Fruit fly (Drosophila melanogaster) whole organism, embryonic: ENCODE data around the gene SCaMC.

Experiments used
- Ada2b ChIP-seq: fragments of 200-800 bp; sonication (Bioruptor generic); IDR thresholded peaks from 2 replicates; pipeline ENCODE4 v1.3.6; 2022; ENCODE audit warnings: missing biosample characterization, missing genetic modification characterization
- BtbVII ChIP-seq: fragments of 200-800 bp; sonication (Bioruptor generic); optimal IDR thresholded peaks from 3 replicates; lab custom pipeline; 2017; ENCODE audit warnings: missing biosample characterization, mild to moderate bottlenecking, missing genetic modification characterization
- CG10209 ChIP-seq: fragments of 200-800 bp; sonication (Bioruptor generic); optimal IDR thresholded peaks from 3 replicates; lab custom pipeline; 2017; ENCODE audit warnings: missing biosample characterization, mild to moderate bottlenecking, missing genetic modification characterization, missing genetic modification reagents
- CG10431 ChIP-seq: fragments of 200-800 bp; sonication (Bioruptor generic); optimal IDR thresholded peaks from 3 replicates; lab custom pipeline; 2018; ENCODE audit warnings: missing biosample characterization, mild to moderate bottlenecking, missing genetic modification characterization
- CG12236 ChIP-seq: fragments of 200-800 bp; sonication (Bioruptor generic); optimal IDR thresholded peaks from 2 replicates; lab custom pipeline; 2016; ENCODE audit warnings: missing biosample characterization, missing genetic modification characterization
- CG12299 ChIP-seq: fragments of 200-800 bp; sonication (Bioruptor generic); optimal IDR thresholded peaks from 2 replicates; lab custom pipeline; 2018; ENCODE audit warnings: missing biosample characterization, mild to moderate bottlenecking, missing genetic modification characterization
- CG12942 ChIP-seq: fragments of 200-800 bp; sonication (Bioruptor generic); optimal IDR thresholded peaks from 3 replicates; lab custom pipeline; 2016; ENCODE audit warnings: missing biosample characterization, missing genetic modification characterization
- CG15514 ChIP-seq: fragments of 200-800 bp; sonication (Bioruptor generic); optimal IDR thresholded peaks from 3 replicates; lab custom pipeline; 2017; ENCODE audit warnings: missing biosample characterization, missing genetic modification characterization, mild to moderate bottlenecking, moderate library complexity, missing genetic modification reagents
- CG16863 ChIP-seq: fragments of 200-800 bp; sonication (Bioruptor generic); optimal IDR thresholded peaks from 3 replicates; lab custom pipeline; 2016; ENCODE audit warnings: missing biosample characterization, missing genetic modification characterization
- CG31441 ChIP-seq: fragments of 200-800 bp; sonication (Bioruptor generic); IDR thresholded peaks from 2 replicates; pipeline ENCODE4 v1.3.6; 2022; ENCODE audit warnings: missing biosample characterization, missing genetic modification characterization
- CG6791 ChIP-seq: fragments of 200-800 bp; sonication (Bioruptor generic); IDR thresholded peaks from 3 replicates; pipeline ENCODE4 v1.3.6; 2022; ENCODE audit warnings: missing biosample characterization, missing genetic modification characterization; ENCODE audit not compliant: partially characterized antibody
- CG7556 ChIP-seq: fragments of 200-800 bp; sonication (Bioruptor generic); optimal IDR thresholded peaks from 2 replicates; lab custom pipeline; 2017; ENCODE audit warnings: missing biosample characterization, mild to moderate bottlenecking, missing genetic modification characterization
- Camta ChIP-seq: fragments of 200-800 bp; sonication (Bioruptor generic); optimal IDR thresholded peaks from 2 replicates; lab custom pipeline; 2016; ENCODE audit warnings: missing biosample characterization, missing genetic modification characterization
- Dek ChIP-seq: fragments of 200-800 bp; sonication (Bioruptor generic); optimal IDR thresholded peaks from 3 replicates; lab custom pipeline; 2019; ENCODE audit warnings: missing biosample characterization, mild to moderate bottlenecking, missing genetic modification characterization, moderate library complexity
- Elba2 ChIP-seq: fragments of 200-800 bp; sonication (Bioruptor generic); optimal IDR thresholded peaks from 3 replicates; lab custom pipeline; 2016; ENCODE audit warnings: missing biosample characterization, missing genetic modification characterization
- GATAe ChIP-seq: fragments of 200-800 bp; sonication (Bioruptor generic); conservative IDR thresholded peaks from 2 replicates; pipeline ENCODE4 v1.3.6; 2022; ENCODE audit warnings: missing biosample characterization, missing genetic modification characterization
- Hmr ChIP-seq: fragments of 200-800 bp; sonication (Bioruptor generic); optimal IDR thresholded peaks from 3 replicates; lab custom pipeline; 2017; ENCODE audit warnings: mild to moderate bottlenecking, missing biosample characterization, missing genetic modification reagents, missing genetic modification characterization
- Kr ChIP-seq: fragments of 200-800 bp; sonication (Bioruptor generic); optimal IDR thresholded peaks from 2 replicates; lab custom pipeline; 2017; ENCODE audit warnings: missing biosample characterization, mild to moderate bottlenecking, missing genetic modification characterization
- Meics ChIP-seq: fragments of 200-800 bp; sonication (Bioruptor generic); optimal IDR thresholded peaks from 2 replicates; lab custom pipeline; 2017; ENCODE audit warnings: missing biosample characterization, mild to moderate bottlenecking, missing genetic modification characterization
- Oli ChIP-seq: fragments of 200-800 bp; sonication (Bioruptor generic); optimal IDR thresholded peaks from 2 replicates; lab custom pipeline; 2018; ENCODE audit warnings: missing biosample characterization, mild to moderate bottlenecking, missing genetic modification characterization, moderate library complexity
- PHDP ChIP-seq: fragments of 200-800 bp; sonication (Bioruptor generic); optimal IDR thresholded peaks from 3 replicates; lab custom pipeline; 2018; ENCODE audit warnings: missing biosample characterization, mild to moderate bottlenecking, missing genetic modification characterization, moderate library complexity
- Scr ChIP-seq: fragments of 200-800 bp; sonication (Bioruptor generic); IDR thresholded peaks from 2 replicates; pipeline ENCODE4 v1.3.6; 2022; ENCODE audit warnings: missing biosample characterization, missing genetic modification characterization; ENCODE audit not compliant: partially characterized antibody
- Sry-δ ChIP-seq: fragments of 200-800 bp; sonication (Bioruptor generic); optimal IDR thresholded peaks from 2 replicates; lab custom pipeline; 2016; ENCODE audit warnings: missing biosample characterization, missing genetic modification characterization
- amos ChIP-seq: fragments of 200-800 bp; sonication (Bioruptor generic); IDR thresholded peaks from 2 replicates; pipeline ENCODE4 v1.3.6; 2022; ENCODE audit warnings: missing biosample characterization, missing genetic modification characterization; ENCODE audit not compliant: partially characterized antibody
- bcd ChIP-seq: fragments of 200-800 bp; sonication (Bioruptor generic); optimal IDR thresholded peaks from 2 replicates; lab custom pipeline; 2017; ENCODE audit warnings: missing biosample characterization, mild to moderate bottlenecking, missing genetic modification characterization
- chif ChIP-seq, 2 experiments: fragments of 200-800 bp; sonication (Bioruptor generic); optimal IDR thresholded peaks; 3 replicates each; lab custom pipeline; 2016; ENCODE audit warnings: missing biosample characterization in 2 of 2, missing genetic modification characterization in 2 of 2
- da ChIP-seq: fragments of 200-800 bp; sonication (Bioruptor generic); optimal IDR thresholded peaks from 2 replicates; lab custom pipeline; 2016; ENCODE audit warnings: missing biosample characterization, missing genetic modification characterization
- danr ChIP-seq: fragments of 200-800 bp; sonication (Bioruptor generic); IDR thresholded peaks from 2 replicates; pipeline ENCODE4 v1.3.6; 2022; ENCODE audit warnings: missing biosample characterization, missing genetic modification characterization
- dmrt99B ChIP-seq: fragments of 200-800 bp; sonication (Bioruptor generic); optimal IDR thresholded peaks from 2 replicates; lab custom pipeline; 2018; ENCODE audit warnings: missing biosample characterization, mild to moderate bottlenecking, missing genetic modification characterization, moderate library complexity
- en ChIP-seq: fragments of 200-800 bp; sonication (Bioruptor generic); optimal IDR thresholded peaks from 2 replicates; lab custom pipeline; 2016; ENCODE audit warnings: missing biosample characterization, missing genetic modification characterization
- fd3F ChIP-seq: fragments of 200-800 bp; sonication (Bioruptor generic); optimal IDR thresholded peaks from 2 replicates; lab custom pipeline; 2018; ENCODE audit warnings: missing biosample characterization, mild to moderate bottlenecking, missing genetic modification characterization, moderate library complexity
- grn ChIP-seq: fragments of 200-800 bp; sonication (Bioruptor generic); optimal IDR thresholded peaks from 3 replicates; lab custom pipeline; 2017; ENCODE audit warnings: missing biosample characterization, missing genetic modification characterization
- h ChIP-seq: fragments of >200 bp; optimal IDR thresholded peaks from 2 replicates; lab custom pipeline; 2017
- ham ChIP-seq: fragments of 200-800 bp; sonication (Bioruptor generic); IDR thresholded peaks from 2 replicates; pipeline ENCODE4 v1.3.6; 2022; ENCODE audit warnings: missing biosample characterization, missing genetic modification characterization
- hb ChIP-seq: fragments of 200-800 bp; sonication (Bioruptor generic); IDR thresholded peaks from 3 replicates; pipeline ENCODE4 v1.3.6; 2022; ENCODE audit warnings: missing biosample characterization, missing genetic modification characterization; ENCODE audit not compliant: partially characterized antibody
- insv ChIP-seq, 2 experiments: fragments of 200-800 bp; sonication (Bioruptor generic); optimal IDR thresholded peaks; 3 replicates each; lab custom pipeline; 2016 to 2018; ENCODE audit warnings: missing biosample characterization in 2 of 2, missing genetic modification characterization in 2 of 2
- jigr1 ChIP-seq: fragments of 200-800 bp; sonication (Bioruptor generic); IDR thresholded peaks from 3 replicates; pipeline ENCODE4 v1.3.6; 2022; ENCODE audit warnings: missing biosample characterization, missing genetic modification characterization
- kah ChIP-seq: fragments of 200-800 bp; sonication (Bioruptor generic); optimal IDR thresholded peaks from 2 replicates; lab custom pipeline; 2018; ENCODE audit warnings: missing biosample characterization, mild to moderate bottlenecking, missing genetic modification characterization
- lilli ChIP-seq: fragments of 200-800 bp; sonication (Bioruptor generic); optimal IDR thresholded peaks from 3 replicates; lab custom pipeline; 2016; ENCODE audit warnings: missing biosample characterization, missing genetic modification characterization
- lov ChIP-seq, 2 experiments: fragments of 200-800 bp in 1 of 2; fragments of >200 bp in 1 of 2; sonication (Bioruptor generic) in 1 of 2; IDR thresholded peaks in 1 of 2; optimal IDR thresholded peaks in 1 of 2; 2 replicates in 1 of 2; 3 replicates in 1 of 2; pipeline versions ENCODE4 v1.3.6 to Lab custom; 2017 to 2022; ENCODE audit warnings: missing biosample characterization in 1 of 2, missing genetic modification characterization in 1 of 2
- mld ChIP-seq: fragments of 200-800 bp; sonication (Bioruptor generic); IDR thresholded peaks from 3 replicates; pipeline ENCODE4 v1.3.6; 2022; ENCODE audit warnings: missing biosample characterization, missing genetic modification characterization; ENCODE audit not compliant: partially characterized antibody
- nau ChIP-seq: fragments of 200-800 bp; sonication (Bioruptor generic); optimal IDR thresholded peaks from 3 replicates; lab custom pipeline; 2017; ENCODE audit warnings: missing biosample characterization, mild to moderate bottlenecking, missing genetic modification characterization, missing genetic modification reagents
- nerfin-1 ChIP-seq: fragments of 200-800 bp; sonication (Bioruptor generic); optimal IDR thresholded peaks from 3 replicates; lab custom pipeline; 2019; ENCODE audit warnings: missing biosample characterization, mild to moderate bottlenecking, missing genetic modification characterization, moderate library complexity
- pnt ChIP-seq: fragments of 200-800 bp; sonication (Bioruptor generic); optimal IDR thresholded peaks from 3 replicates; lab custom pipeline; 2016; ENCODE audit warnings: missing biosample characterization, missing genetic modification characterization
- pzg ChIP-seq: fragments of 200-800 bp; sonication (Bioruptor generic); optimal IDR thresholded peaks from 3 replicates; lab custom pipeline; 2018; ENCODE audit warnings: missing biosample characterization, mild to moderate bottlenecking, missing genetic modification characterization, moderate library complexity
- tap ChIP-seq: fragments of 200-800 bp; optimal IDR thresholded peaks from 3 replicates; lab custom pipeline; 2019; ENCODE audit warnings: missing biosample characterization, mild to moderate bottlenecking, missing genetic modification characterization, moderate library complexity
- toy ChIP-seq: fragments of 200-800 bp; sonication (Bioruptor generic); IDR thresholded peaks from 2 replicates; pipeline ENCODE4 v1.3.6; 2022; ENCODE audit warnings: missing biosample characterization, missing genetic modification characterization
- trem ChIP-seq: fragments of 200-800 bp; optimal IDR thresholded peaks from 3 replicates; lab custom pipeline; 2019; ENCODE audit warnings: missing biosample characterization, mild to moderate bottlenecking, missing genetic modification characterization, moderate library complexity

The SCaMC gene

DNA sequence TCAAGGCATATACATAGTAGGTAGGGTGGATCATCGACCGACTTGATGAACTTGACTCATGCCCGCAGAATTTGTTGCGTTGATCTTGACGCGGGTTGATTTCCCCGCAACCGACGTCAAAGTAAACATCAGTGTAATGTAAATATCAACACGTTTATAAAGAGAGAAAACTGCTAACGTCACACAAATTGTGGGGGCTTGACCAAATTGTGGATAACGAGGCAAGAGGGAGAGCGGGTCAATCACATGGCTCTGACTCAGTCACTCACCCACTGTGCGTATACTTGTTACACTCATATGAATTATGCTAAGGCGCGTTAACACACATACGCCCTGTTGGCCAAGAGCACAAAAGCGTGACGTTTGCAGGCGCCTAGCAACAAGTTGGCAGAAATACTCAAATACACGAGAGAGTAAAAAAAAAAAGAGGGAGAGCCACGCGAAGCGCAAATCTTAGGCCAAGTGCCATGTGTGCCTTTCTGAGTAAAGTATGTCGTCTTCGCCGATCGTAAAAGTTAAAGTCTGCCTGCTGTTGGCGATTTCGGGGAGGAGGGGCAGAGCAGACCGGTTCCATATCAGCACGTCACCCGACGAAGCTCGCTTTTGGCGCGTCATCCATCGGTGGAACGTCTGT is 7.5 kb downstream of the SCaMC start (continued):
- TF ChIP-seq nau (GFP tag; lab: Kevin White, UChicago): peak; percentile 97
- peak; percentile 100 for TF ChIP-seq grn
- peak; percentile 71 for TF ChIP-seq da (GFP tag; lab: Kevin White, UChicago)
- peak; percentile 26 for TF ChIP-seq pzg
- TF ChIP-seq insv (GFP tag; optimal IDR thresholded peaks at IDR 0.05; lab: Kevin White, UChicago): peak; percentile 48 to 78
- peak; percentile 87 for TF ChIP-seq bcd (GFP tag; lab: Kevin White, UChicago)
- peak; percentile 83 for TF ChIP-seq en (GFP tag; lab: Kevin White, UChicago)
- TF ChIP-seq jigr1 (GFP tag; lab: Robert Waterston, UW): no peak
- TF ChIP-seq Ada2b (GFP tag; lab: Robert Waterston, UW): peak; percentile 78
- TF ChIP-seq kah (GFP tag; lab: Kevin White, UChicago): peak; percentile 51
- TF ChIP-seq lov (optimal IDR thresholded peaks at IDR 0.05; lab: Kevin White, UChicago): no peak
- TF ChIP-seq lov (GFP tag; IDR thresholded peaks at IDR 0.05; lab: Robert Waterston, UW): peak; percentile 82; the same call in 2 of the 3 replicates
- TF ChIP-seq CG12236: peak; percentile 90
- no peak for TF ChIP-seq CG6791
- TF ChIP-seq Sry-δ (GFP tag; lab: Kevin White, UChicago): peak; percentile 62
- peak; percentile 86 for TF ChIP-seq Dek (tag; lab: Kevin White, UChicago)
- TF ChIP-seq GATAe (GFP tag; lab: Robert Waterston, UW): no peak; the same call in 1 of the 2 replicates
- peak; percentile 88 for TF ChIP-seq CG7556 (GFP tag; lab: Kevin White, UChicago)
- TF ChIP-seq Camta (GFP tag; lab: Kevin White, UChicago): peak; percentile 91
- TF ChIP-seq toy (GFP tag; lab: Robert Waterston, UW): peak; percentile 89
- peak; percentile 76 for TF ChIP-seq tap
- TF ChIP-seq Scr (GFP tag; lab: Robert Waterston, UW): 0 out of 2 replicates have a peak, but pooled peaks have one; percentile 27
- TF ChIP-seq CG10431 (GFP tag; lab: Kevin White, UChicago): peak; percentile 54
- TF ChIP-seq Meics (GFP tag; lab: Kevin White, UChicago): peak; percentile 93
- TF ChIP-seq trem (tag; lab: Kevin White, UChicago): peak; percentile 9
- TF ChIP-seq ham: peak; percentile 82; the same call in 1 of the 2 replicates
- TF ChIP-seq h (lab: Kevin White, UChicago): no peak
- TF ChIP-seq lilli: peak; percentile 81
- no peak; the same call in 1 of the 2 replicates for TF ChIP-seq amos (GFP tag; lab: Robert Waterston, UW)
- TF ChIP-seq pnt (GFP tag; lab: Kevin White, UChicago): peak; percentile 86
- TF ChIP-seq chif (GFP tag; optimal IDR thresholded peaks at IDR 0.05; lab: Kevin White, UChicago): peak; percentile 71 to 85
- TF ChIP-seq Hmr: peak; percentile 98
- TF ChIP-seq Elba2 (GFP tag; lab: Kevin White, UChicago): no peak
- no peak for TF ChIP-seq dmrt99B (tag; lab: Kevin White, UChicago)
- no peak for TF ChIP-seq hb (GFP tag; lab: Robert Waterston, UW)
- no peak; the same call in 1 of the 2 replicates for TF ChIP-seq CG31441 (GFP tag; lab: Robert Waterston, UW)
- TF ChIP-seq CG15514 (GFP tag; lab: Kevin White, UChicago): peak; percentile 93
- peak; percentile 67; the same call in 1 of the 2 replicates for TF ChIP-seq danr (GFP tag; lab: Robert Waterston, UW)
- peak; percentile 92 for TF ChIP-seq PHDP (tag; lab: Kevin White, UChicago)
- peak; percentile 91 for TF ChIP-seq CG12299 (tag; lab: Kevin White, UChicago)
- peak; percentile 94 for TF ChIP-seq CG10209 (GFP tag; lab: Kevin White, UChicago)
- peak; percentile 93 for TF ChIP-seq fd3F (GFP tag; lab: Kevin White, UChicago)
- no peak for TF ChIP-seq mld
- TF ChIP-seq CG12942: peak; percentile 94
- TF ChIP-seq nerfin-1 (tag; lab: Kevin White, UChicago): peak; percentile 70
- TF ChIP-seq CG16863 (GFP tag; lab: Kevin White, UChicago): peak; percentile 88
- no peak for TF ChIP-seq Kr (GFP tag; lab: Kevin White, UChicago)
- TF ChIP-seq BtbVII (GFP tag; lab: Kevin White, UChicago): peak; percentile 96
- TF ChIP-seq Oli (tag; lab: Kevin White, UChicago): no peak
